Worm (Caenorhabditis elegans) whole organism, early embryonic: Measurements from ENCODE around the gene srd-35.

ENCODE experiments used
- F13C5.2 ChIP-seq: sonication (generic microtip); optimal IDR thresholded peaks from 2 replicates; lab custom pipeline; 2017; ENCODE audit warnings: mild to moderate bottlenecking, missing genetic modification characterization, inconsistent platforms, missing compliant biosample characterization
- aly-1 ChIP-seq: sonication (generic microtip); optimal IDR thresholded peaks from 2 replicates; lab custom pipeline; 2016; ENCODE audit warnings: missing genetic modification characterization, missing compliant biosample characterization
- ama-1 ChIP-seq: fragments of 150-350 bp; optimal IDR thresholded peaks from 2 replicates; lab custom pipeline; 2014
- ceh-13 ChIP-seq: fragments of 200-800 bp; sonication (Bioruptor generic); optimal IDR thresholded peaks from 2 replicates; lab custom pipeline; 2018; ENCODE audit warnings: mild to moderate bottlenecking, missing genetic modification characterization, missing compliant biosample characterization
- ceh-36 ChIP-seq: sonication (generic microtip); optimal IDR thresholded peaks from 2 replicates; lab custom pipeline; 2016; ENCODE audit warnings: missing genetic modification characterization, inconsistent platforms, missing compliant biosample characterization
- ets-7 ChIP-seq: sonication (generic microtip); optimal IDR thresholded peaks from 2 replicates; lab custom pipeline; 2016; ENCODE audit warnings: missing genotype, missing genetic modification characterization, missing compliant biosample characterization
- flt-1 ChIP-seq: fragments of 200-800 bp; sonication (Bioruptor generic); IDR thresholded peaks from 2 replicates; pipeline ENCODE4 v1.3.6; 2022; ENCODE audit warnings: missing genetic modification characterization, missing compliant biosample characterization
- hmbx-1 ChIP-seq: sonication (generic microtip); optimal IDR thresholded peaks from 2 replicates; lab custom pipeline; 2016; ENCODE audit warnings: mild to moderate bottlenecking, missing genetic modification characterization, missing compliant biosample characterization
- hnd-1 ChIP-seq: sonication (generic microtip); optimal IDR thresholded peaks from 2 replicates; lab custom pipeline; 2016; ENCODE audit warnings: missing genetic modification characterization, missing compliant biosample characterization
- tbx-11 ChIP-seq: fragments of 200-800 bp; sonication (Bioruptor generic); IDR thresholded peaks from 2 replicates; pipeline ENCODE4 v1.3.6; 2022; ENCODE audit warnings: missing genetic modification characterization, missing compliant biosample characterization

DNA sequence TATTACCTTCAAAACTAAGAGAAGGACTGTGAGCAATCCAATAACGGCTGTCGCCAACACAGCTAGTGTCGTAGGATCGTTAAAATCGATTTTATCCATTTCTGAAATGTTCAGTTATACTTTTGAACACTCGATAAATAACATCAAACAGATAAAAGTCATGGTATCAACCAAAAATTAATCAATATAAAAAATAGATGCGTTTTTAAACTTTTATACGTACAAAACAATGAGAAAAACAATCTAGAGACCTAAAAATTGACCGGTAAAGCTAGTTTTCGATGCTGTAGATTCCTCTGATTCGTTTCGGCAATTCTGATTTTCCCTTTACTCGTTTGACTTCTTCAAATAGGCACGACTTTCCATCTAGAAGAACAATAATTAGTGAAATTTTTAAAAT is 2.9 kb downstream of the srd-35 start, which contains the start of gene R186.3:
- TF ChIP-seq F13C5.2 (tag; lab: Kevin White, UChicago) (no peak), hmbx-1 (tag; lab: Kevin White, UChicago) (no peak), ama-1 (lab: Kevin White, UChicago) (no peak), ceh-13 (no peak), aly-1 (tag; lab: Kevin White, UChicago) (no peak), tbx-11 (GFP tag; lab: Robert Waterston, UW) (no peak), flt-1 (GFP tag; lab: Robert Waterston, UW) (no peak), hnd-1 (no peak), ets-7 (tag; lab: Kevin White, UChicago) (no peak), ceh-36 (tag; lab: Kevin White, UChicago) (no peak)
